Worm (Caenorhabditis elegans) whole organism, L4/young adult: ENCODE results near the gene F59A1.16.

Experiments used
- W03F9.2 ChIP-seq: fragments of 150-350 bp; optimal IDR thresholded peaks from 2 replicates; lab custom pipeline; 2014; ENCODE audit warnings: missing biosample characterization, missing genetic modification characterization
- him-1 ChIP-seq: sonication (generic microtip); optimal IDR thresholded peaks from 2 replicates; lab custom pipeline; 2016; ENCODE audit warnings: missing genotype, missing genetic modification reagents, missing genetic modification characterization, missing compliant biosample characterization

ce11 chrV:17699659-17700058, 14.9 kb upstream of the F59A1.16 start, which contains the start of gene Y26G10.6:
- TF ChIP-seq W03F9.2 (tag; lab: Kevin White, UChicago) = no peak
- TF ChIP-seq him-1 (tag; lab: Kevin White, UChicago) = no peak
